Fruit fly (Drosophila melanogaster) whole organism, embryonic: Measurements from ENCODE around the gene BCAS2.
A peak's percentile ranks its signal among the peaks of the same experiment; 100 is the strongest.

Experiments
- CG13123 ChIP-seq: fragments of 200-800 bp; sonication (Bioruptor generic); optimal IDR thresholded peaks from 2 replicates; lab custom pipeline; 2016; ENCODE audit warnings: missing biosample characterization, missing genetic modification characterization
- CG14860 ChIP-seq: fragments of 200-800 bp; sonication (Bioruptor generic); IDR thresholded peaks from 3 replicates; pipeline ENCODE4 v1.3.6; 2022; ENCODE audit warnings: missing biosample characterization, missing genetic modification characterization; ENCODE audit not compliant: partially characterized antibody
- CG1602 ChIP-seq: fragments of 200-800 bp; sonication (Bioruptor generic); optimal IDR thresholded peaks from 3 replicates; lab custom pipeline; 2016; ENCODE audit warnings: missing biosample characterization, missing genetic modification characterization
- CG17612 ChIP-seq: fragments of 200-800 bp; sonication (Bioruptor generic); IDR thresholded peaks from 2 replicates; pipeline ENCODE4 v1.3.6; 2022; ENCODE audit warnings: missing biosample characterization, missing genetic modification characterization
- CG6254 ChIP-seq: fragments of 200-800 bp; sonication (Bioruptor generic); optimal IDR thresholded peaks from 3 replicates; lab custom pipeline; 2017; ENCODE audit warnings: mild to moderate bottlenecking, missing biosample characterization, missing genetic modification reagents, missing genetic modification characterization
- ara ChIP-seq: fragments of 200-800 bp; sonication (Bioruptor generic); IDR thresholded peaks from 2 replicates; pipeline ENCODE4 v1.3.6; 2022; ENCODE audit warnings: missing biosample characterization, missing genetic modification characterization
- cwo ChIP-seq: fragments of 200-800 bp; sonication (Bioruptor generic); optimal IDR thresholded peaks from 3 replicates; lab custom pipeline; 2017; ENCODE audit warnings: missing biosample characterization, missing genetic modification characterization, mild to moderate bottlenecking, moderate library complexity, missing genetic modification reagents
- fd64A ChIP-seq: fragments of 200-800 bp; sonication (Bioruptor generic); optimal IDR thresholded peaks from 3 replicates; lab custom pipeline; 2018; ENCODE audit warnings: missing biosample characterization, mild to moderate bottlenecking, missing genetic modification characterization
- usp ChIP-seq: fragments of >200 bp; optimal IDR thresholded peaks from 2 replicates; lab custom pipeline; 2017; ENCODE audit warnings: missing biosample characterization, missing genetic modification characterization

- TF ChIP-seq cwo (GFP tag; lab: Kevin White, UChicago) (peak; percentile 44), CG14860 (GFP tag; lab: Robert Waterston, UW) (no peak), ara (GFP tag; lab: Robert Waterston, UW) (peak; percentile 81), fd64A (GFP tag; lab: Kevin White, UChicago) (peak; percentile 81), CG1602 (GFP tag; lab: Kevin White, UChicago) (peak; percentile 39), CG6254 (GFP tag; lab: Kevin White, UChicago) (peak; percentile 60), CG13123 (GFP tag; lab: Kevin White, UChicago) (peak; percentile 65), usp (GFP tag; lab: Kevin White, UChicago) (no peak), CG17612 (GFP tag; lab: Robert Waterston, UW) (no peak)
Observed at dm6 chr3R:27922673-27923175, 568 bp upstream of the BCAS2 start, which contains the start of gene RpL4.
